Fruit fly (Drosophila melanogaster) whole organism, embryonic: ENCODE data around the gene CG5644.

Experiments
- Atf6 ChIP-seq: fragments of 200-800 bp; sonication (Bioruptor generic); IDR thresholded peaks from 2 replicates; pipeline ENCODE4 v1.3.6; 2022; ENCODE audit warnings: missing biosample characterization, missing genetic modification characterization
- B-H2 ChIP-seq: fragments of 200-800 bp; sonication (Bioruptor generic); optimal IDR thresholded peaks from 2 replicates; lab custom pipeline; 2018; ENCODE audit warnings: missing biosample characterization, mild to moderate bottlenecking, missing genetic modification characterization
- BtbVII ChIP-seq: fragments of 200-800 bp; sonication (Bioruptor generic); optimal IDR thresholded peaks from 3 replicates; lab custom pipeline; 2017; ENCODE audit warnings: missing biosample characterization, mild to moderate bottlenecking, missing genetic modification characterization
- CG10267 ChIP-seq: fragments of 200-800 bp; sonication (Bioruptor generic); optimal IDR thresholded peaks from 2 replicates; lab custom pipeline; 2018; ENCODE audit warnings: missing biosample characterization, mild to moderate bottlenecking, missing genetic modification characterization, moderate library complexity
- CG10565 ChIP-seq: fragments of 200-800 bp; sonication (Bioruptor generic); optimal IDR thresholded peaks from 3 replicates; lab custom pipeline; 2016; ENCODE audit warnings: missing biosample characterization, mild to moderate bottlenecking, missing genetic modification characterization
- CG10979 ChIP-seq: fragments of 200-800 bp; sonication (Bioruptor generic); optimal IDR thresholded peaks from 2 replicates; lab custom pipeline; 2018; ENCODE audit warnings: missing biosample characterization, mild to moderate bottlenecking, missing genetic modification characterization, moderate library complexity
- CG11085 ChIP-seq: fragments of 200-800 bp; sonication (Bioruptor generic); IDR thresholded peaks from 2 replicates; pipeline ENCODE4 v1.3.6; 2022; ENCODE audit warnings: missing biosample characterization, missing genetic modification characterization
- CG1233 ChIP-seq: fragments of 200-800 bp; sonication (Bioruptor generic); optimal IDR thresholded peaks from 4 replicates; lab custom pipeline; 2018; ENCODE audit warnings: missing biosample characterization, mild to moderate bottlenecking, missing genetic modification characterization
- CG13624 ChIP-seq: fragments of 200-800 bp; sonication (Bioruptor generic); optimal IDR thresholded peaks from 2 replicates; lab custom pipeline; 2016; ENCODE audit warnings: missing biosample characterization, missing genetic modification characterization
- CG14710 ChIP-seq: fragments of 200-800 bp; sonication (Bioruptor generic); optimal IDR thresholded peaks from 3 replicates; lab custom pipeline; 2019; ENCODE audit warnings: missing biosample characterization, mild to moderate bottlenecking, missing genetic modification characterization, moderate library complexity
- CG15601 ChIP-seq: fragments of 200-800 bp; sonication (Bioruptor generic); optimal IDR thresholded peaks from 3 replicates; lab custom pipeline; 2019; ENCODE audit warnings: missing biosample characterization, mild to moderate bottlenecking, missing genetic modification characterization, moderate library complexity
- CG1602 ChIP-seq: fragments of 200-800 bp; sonication (Bioruptor generic); optimal IDR thresholded peaks from 3 replicates; lab custom pipeline; 2016; ENCODE audit warnings: missing biosample characterization, missing genetic modification characterization
- CG18476 ChIP-seq: fragments of 200-800 bp; sonication (Bioruptor generic); optimal IDR thresholded peaks from 2 replicates; lab custom pipeline; 2016; ENCODE audit warnings: missing biosample characterization, mild to moderate bottlenecking, missing genetic modification characterization
- CG2678 ChIP-seq: fragments of 200-800 bp; sonication (Bioruptor generic); optimal IDR thresholded peaks from 3 replicates; lab custom pipeline; 2019; ENCODE audit warnings: missing biosample characterization, mild to moderate bottlenecking, missing genetic modification characterization, moderate library complexity
- CG2712 ChIP-seq: fragments of 200-800 bp; optimal IDR thresholded peaks from 3 replicates; lab custom pipeline; 2019; ENCODE audit warnings: missing biosample characterization, mild to moderate bottlenecking, missing genetic modification characterization, moderate library complexity
- CG2889 ChIP-seq: fragments of 200-800 bp; sonication (Bioruptor generic); IDR thresholded peaks from 3 replicates; pipeline ENCODE4 v1.3.6; 2022; ENCODE audit warnings: missing biosample characterization, missing genetic modification characterization
- CG3407 ChIP-seq: fragments of 200-800 bp; sonication (Bioruptor generic); optimal IDR thresholded peaks from 2 replicates; lab custom pipeline; 2018; ENCODE audit warnings: missing biosample characterization, mild to moderate bottlenecking, missing genetic modification characterization
- CG42726 ChIP-seq: fragments of 200-800 bp; sonication (Bioruptor generic); IDR thresholded peaks from 2 replicates; pipeline ENCODE4 v1.3.6; 2022; ENCODE audit warnings: missing biosample characterization, missing genetic modification characterization; ENCODE audit not compliant: partially characterized antibody
- CG6654 ChIP-seq: fragments of 200-800 bp; sonication (Bioruptor generic); optimal IDR thresholded peaks from 2 replicates; lab custom pipeline; 2017; ENCODE audit warnings: missing biosample characterization, mild to moderate bottlenecking, missing genetic modification characterization
- CG6791 ChIP-seq: fragments of 200-800 bp; sonication (Bioruptor generic); IDR thresholded peaks from 3 replicates; pipeline ENCODE4 v1.3.6; 2022; ENCODE audit warnings: missing biosample characterization, missing genetic modification characterization; ENCODE audit not compliant: partially characterized antibody
- CG7357 ChIP-seq: fragments of 200-800 bp; sonication (Bioruptor generic); IDR thresholded peaks from 3 replicates; pipeline ENCODE4 v1.3.6; 2022; ENCODE audit warnings: missing biosample characterization, missing genetic modification characterization
- CG7987 ChIP-seq: fragments of 200-800 bp; sonication (Bioruptor generic); optimal IDR thresholded peaks from 2 replicates; lab custom pipeline; 2018; ENCODE audit warnings: missing biosample characterization, mild to moderate bottlenecking, missing genetic modification characterization, moderate library complexity
- Doc2 ChIP-seq: fragments of 200-800 bp; sonication (Bioruptor generic); IDR thresholded peaks from 2 replicates; pipeline ENCODE4 v1.3.6; 2022; ENCODE audit warnings: missing biosample characterization, missing genetic modification characterization
- Eip74EF ChIP-seq, 2 experiments: fragments of 200-800 bp in 1 of 2; fragments of >200 bp in 1 of 2; sonication (Bioruptor generic) in 1 of 2; optimal IDR thresholded peaks; 2 replicates each; lab custom pipeline; 2017 to 2019; ENCODE audit warnings: missing biosample characterization in 2 of 2, missing genetic modification characterization in 2 of 2, mild to moderate bottlenecking in 1 of 2, moderate library complexity in 1 of 2
- Fer1 ChIP-seq: fragments of 200-800 bp; sonication (Bioruptor generic); optimal IDR thresholded peaks from 2 replicates; lab custom pipeline; 2017; ENCODE audit warnings: missing biosample characterization, mild to moderate bottlenecking, missing genetic modification characterization
- Fer2 ChIP-seq: fragments of 200-800 bp; sonication (Bioruptor generic); optimal IDR thresholded peaks from 2 replicates; lab custom pipeline; 2018; ENCODE audit warnings: missing biosample characterization, mild to moderate bottlenecking, missing genetic modification characterization, moderate library complexity
- Gug ChIP-seq: fragments of 200-800 bp; sonication (Bioruptor generic); IDR thresholded peaks from 4 replicates; pipeline ENCODE4 v1.3.6; 2022; ENCODE audit warnings: missing biosample characterization, missing genetic modification characterization
- HmgD ChIP-seq: fragments of 200-800 bp; sonication (Bioruptor generic); optimal IDR thresholded peaks from 3 replicates; lab custom pipeline; 2016; ENCODE audit warnings: missing biosample characterization, missing genetic modification characterization
- Hr78 ChIP-seq, 2 experiments: fragments of 200-800 bp in 1 of 2; fragments of >200 bp in 1 of 2; sonication (Bioruptor generic) in 1 of 2; optimal IDR thresholded peaks; 2 replicates each; lab custom pipeline; 2017 to 2019; ENCODE audit warnings: missing biosample characterization in 2 of 2, missing genetic modification characterization in 2 of 2, mild to moderate bottlenecking in 1 of 2, moderate library complexity in 1 of 2
- Max ChIP-seq: fragments of 200-800 bp; sonication (Bioruptor generic); optimal IDR thresholded peaks from 2 replicates; lab custom pipeline; 2016; ENCODE audit warnings: missing biosample characterization, mild to moderate bottlenecking, missing genetic modification characterization
- NFAT ChIP-seq: fragments of 200-800 bp; sonication (Bioruptor generic); IDR thresholded peaks from 2 replicates; pipeline ENCODE4 v1.3.6; 2022; ENCODE audit warnings: missing biosample characterization, missing genetic modification characterization
- Rx ChIP-seq: fragments of 200-800 bp; sonication (Bioruptor generic); IDR thresholded peaks from 2 replicates; pipeline ENCODE4 v1.3.6; 2022; ENCODE audit warnings: missing biosample characterization, missing genetic modification characterization
- ac ChIP-seq: fragments of 200-800 bp; sonication (Bioruptor generic); optimal IDR thresholded peaks from 3 replicates; lab custom pipeline; 2017; ENCODE audit warnings: missing biosample characterization, mild to moderate bottlenecking, missing genetic modification characterization
- amos ChIP-seq: fragments of 200-800 bp; sonication (Bioruptor generic); IDR thresholded peaks from 2 replicates; pipeline ENCODE4 v1.3.6; 2022; ENCODE audit warnings: missing biosample characterization, missing genetic modification characterization; ENCODE audit not compliant: partially characterized antibody
- ara ChIP-seq: fragments of 200-800 bp; sonication (Bioruptor generic); IDR thresholded peaks from 2 replicates; pipeline ENCODE4 v1.3.6; 2022; ENCODE audit warnings: missing biosample characterization, missing genetic modification characterization
- fd102C ChIP-seq: fragments of 200-800 bp; sonication (Bioruptor generic); optimal IDR thresholded peaks from 2 replicates; lab custom pipeline; 2018; ENCODE audit warnings: missing biosample characterization, mild to moderate bottlenecking, missing genetic modification characterization, moderate library complexity
- fd3F ChIP-seq: fragments of 200-800 bp; sonication (Bioruptor generic); optimal IDR thresholded peaks from 2 replicates; lab custom pipeline; 2018; ENCODE audit warnings: missing biosample characterization, mild to moderate bottlenecking, missing genetic modification characterization, moderate library complexity
- fd96Cb ChIP-seq: fragments of 200-800 bp; sonication (Bioruptor generic); optimal IDR thresholded peaks from 2 replicates; lab custom pipeline; 2018; ENCODE audit warnings: missing biosample characterization, mild to moderate bottlenecking, missing genetic modification characterization, moderate library complexity
- gce ChIP-seq: fragments of 200-800 bp; sonication (Bioruptor generic); IDR thresholded peaks from 3 replicates; pipeline ENCODE4 v1.3.6; 2022; ENCODE audit warnings: missing biosample characterization, missing genetic modification characterization
- gcm2 ChIP-seq: fragments of 200-800 bp; sonication (Bioruptor generic); optimal IDR thresholded peaks from 2 replicates; lab custom pipeline; 2016; ENCODE audit warnings: missing biosample characterization, missing genetic modification characterization
- gsb-n ChIP-seq: fragments of 200-800 bp; sonication (Bioruptor generic); optimal IDR thresholded peaks from 3 replicates; lab custom pipeline; 2018; ENCODE audit warnings: missing biosample characterization, mild to moderate bottlenecking, missing genetic modification characterization
- nerfin-1 ChIP-seq: fragments of 200-800 bp; sonication (Bioruptor generic); optimal IDR thresholded peaks from 3 replicates; lab custom pipeline; 2019; ENCODE audit warnings: missing biosample characterization, mild to moderate bottlenecking, missing genetic modification characterization, moderate library complexity
- salm ChIP-seq: fragments of 200-800 bp; sonication (Bioruptor generic); optimal IDR thresholded peaks from 2 replicates; lab custom pipeline; 2018; ENCODE audit warnings: missing biosample characterization, mild to moderate bottlenecking, missing genetic modification characterization
- sens ChIP-seq: fragments of 200-800 bp; sonication (Bioruptor generic); peaks from one replicate; lab custom pipeline; 2016; ENCODE audit warnings: missing biosample characterization, missing genetic modification characterization
- so ChIP-seq: fragments of 200-800 bp; sonication (Bioruptor generic); IDR thresholded peaks from 3 replicates; pipeline ENCODE4 v1.3.6; 2022; ENCODE audit warnings: missing biosample characterization, missing genetic modification characterization
- sr ChIP-seq: fragments of 200-800 bp; sonication (Bioruptor generic); IDR thresholded peaks from 3 replicates; pipeline ENCODE4 v1.3.6; 2022; ENCODE audit warnings: missing biosample characterization, missing genetic modification characterization
- tup ChIP-seq: fragments of 200-800 bp; sonication (Bioruptor generic); optimal IDR thresholded peaks from 2 replicates; lab custom pipeline; 2016; ENCODE audit warnings: missing biosample characterization, mild to moderate bottlenecking, missing genetic modification characterization, moderate library complexity
- unpg ChIP-seq: fragments of 200-800 bp; sonication (Bioruptor generic); optimal IDR thresholded peaks from 3 replicates; lab custom pipeline; 2018; ENCODE audit warnings: missing biosample characterization, mild to moderate bottlenecking, missing genetic modification characterization, moderate library complexity

The CG5644 gene

DNA sequence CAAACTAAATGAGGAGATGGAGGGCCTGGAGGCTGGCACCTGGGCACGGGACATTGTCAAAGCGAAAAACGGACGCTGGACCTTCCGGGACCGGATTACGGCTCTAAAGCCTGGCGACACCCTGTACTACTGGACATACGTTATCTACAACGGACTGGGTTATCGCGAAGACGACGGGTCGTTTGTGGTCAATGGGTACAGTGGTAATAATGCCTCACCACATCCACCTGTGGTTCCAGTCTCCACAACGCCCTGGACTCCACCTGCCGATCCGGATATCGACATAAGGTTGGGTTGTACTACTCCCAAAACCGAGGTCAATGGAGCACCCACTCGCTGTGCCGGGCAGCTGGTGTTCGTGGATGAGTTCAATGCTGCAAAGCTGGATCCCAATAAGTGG lies 24.5 kb downstream of the CG5644 start:
- TF ChIP-seq CG15601 (tag; lab: Kevin White, UChicago) (no peak), gsb-n (tag; lab: Kevin White, UChicago) (no peak), tup (GFP tag; lab: Kevin White, UChicago) (no peak), Eip74EF (GFP tag; optimal IDR thresholded peaks at IDR 0.05; lab: Kevin White, UChicago) (no peak), Doc2 (GFP tag; lab: Robert Waterston, UW) (no peak), CG3407 (GFP tag; lab: Kevin White, UChicago) (no peak), gcm2 (no peak), CG6791 (GFP tag; lab: Robert Waterston, UW) (no peak), HmgD (no peak)

- peak; percentile 32 for TF ChIP-seq CG6654 (GFP tag; lab: Kevin White, UChicago)
- TF ChIP-seq CG13624 (GFP tag; lab: Kevin White, UChicago), result peak; percentile 16
- peak; percentile 34 for TF ChIP-seq Fer2 (tag; lab: Kevin White, UChicago)
- TF ChIP-seq fd102C (GFP tag; lab: Kevin White, UChicago), result no peak
- peak; percentile 85 for TF ChIP-seq Max (GFP tag; lab: Kevin White, UChicago)
- no peak; the same call in 3 of the 4 replicates for TF ChIP-seq Gug (GFP tag; lab: Robert Waterston, UW)
- peak; percentile 23 for TF ChIP-seq CG1602 (GFP tag; lab: Kevin White, UChicago)
- TF ChIP-seq unpg, result peak; percentile 59
- TF ChIP-seq Atf6, result peak; percentile 53; the same call in 1 of the 2 replicates
- peak in 1 of 2 experiments; percentile 12 for TF ChIP-seq Hr78 (GFP tag; optimal IDR thresholded peaks at IDR 0.05; lab: Kevin White, UChicago)
- TF ChIP-seq Fer1, result peak; percentile 88
- TF ChIP-seq CG10565 (GFP tag; lab: Kevin White, UChicago), result peak; percentile 51
- TF ChIP-seq CG7357 (GFP tag; lab: Robert Waterston, UW), result 0 out of 3 replicates have a peak, but pooled peaks have one; percentile 31
- TF ChIP-seq fd3F (GFP tag; lab: Kevin White, UChicago), result peak; percentile 22
- peak; percentile 70 for TF ChIP-seq CG2712 (tag; lab: Kevin White, UChicago)
- 0 out of 2 replicates have a peak, but pooled peaks have one; percentile 11 for TF ChIP-seq NFAT (GFP tag; lab: Robert Waterston, UW)
- peak; percentile 74 for TF ChIP-seq CG18476 (GFP tag; lab: Kevin White, UChicago)
- TF ChIP-seq so (GFP tag; lab: Robert Waterston, UW), result no peak
- peak; percentile 48 for TF ChIP-seq CG14710 (tag; lab: Kevin White, UChicago)
- TF ChIP-seq Rx (GFP tag; lab: Robert Waterston, UW), result peak; percentile 42; the same call in 1 of the 2 replicates
- no peak for TF ChIP-seq CG42726 (GFP tag; lab: Robert Waterston, UW)
- TF ChIP-seq CG11085 (GFP tag; lab: Robert Waterston, UW), result 0 out of 2 replicates have a peak, but pooled peaks have one; percentile 51
- TF ChIP-seq ara (GFP tag; lab: Robert Waterston, UW), result 0 out of 2 replicates have a peak, but pooled peaks have one; percentile 26
- no peak for TF ChIP-seq salm
- peak; percentile 55 for TF ChIP-seq CG10979 (tag; lab: Kevin White, UChicago)
- peak; percentile 31 for TF ChIP-seq ac (GFP tag; lab: Kevin White, UChicago)
- no peak for TF ChIP-seq CG2889 (GFP tag; lab: Robert Waterston, UW)
- peak; percentile 51 for TF ChIP-seq fd96Cb (tag; lab: Kevin White, UChicago)
- peak; percentile 52 for TF ChIP-seq sens
- no peak for TF ChIP-seq sr (GFP tag; lab: Robert Waterston, UW)
- TF ChIP-seq CG2678 (tag; lab: Kevin White, UChicago), result peak; percentile 87
- TF ChIP-seq gce (GFP tag; lab: Robert Waterston, UW), result no peak; the same call in 2 of the 3 replicates
- peak; percentile 83 for TF ChIP-seq CG1233 (GFP tag; lab: Kevin White, UChicago)
- peak; percentile 81 for TF ChIP-seq CG10267 (tag; lab: Kevin White, UChicago)
- peak; percentile 86 for TF ChIP-seq BtbVII
- TF ChIP-seq CG7987 (GFP tag; lab: Kevin White, UChicago), result no peak
- no peak for TF ChIP-seq amos (GFP tag; lab: Robert Waterston, UW)
- peak; percentile 29 for TF ChIP-seq B-H2 (GFP tag; lab: Kevin White, UChicago)
- no peak for TF ChIP-seq nerfin-1
Observed at dm6 chr3L:8954648-8955033, 25.0 kb downstream of the CG5644 start, which contains the start of gene GNBP3. Gene GNBP3, plus strand, starts transcription at chr3L:8955021.
